Fruit fly (Drosophila melanogaster) whole organism, embryonic: ENCODE data around the gene CG17376.

Experiments
- Awh ChIP-seq: fragments of 200-800 bp; sonication (Bioruptor generic); IDR thresholded peaks from 2 replicates; pipeline ENCODE4, ENCODE4 v1.3.6; 2022; ENCODE audit warnings: missing biosample characterization, missing genetic modification characterization
- CG10147 ChIP-seq: fragments of 200-800 bp; sonication (Bioruptor generic); optimal IDR thresholded peaks from 2 replicates; lab custom pipeline; 2019; ENCODE audit warnings: missing biosample characterization, mild to moderate bottlenecking, missing genetic modification characterization, moderate library complexity
- CG10267 ChIP-seq: fragments of 200-800 bp; sonication (Bioruptor generic); optimal IDR thresholded peaks from 2 replicates; lab custom pipeline; 2018; ENCODE audit warnings: missing biosample characterization, mild to moderate bottlenecking, missing genetic modification characterization, moderate library complexity
- CG11723 ChIP-seq: fragments of 200-800 bp; sonication (Bioruptor generic); optimal IDR thresholded peaks from 2 replicates; lab custom pipeline; 2017; ENCODE audit warnings: missing biosample characterization, mild to moderate bottlenecking, missing genetic modification characterization
- CG12659 ChIP-seq: fragments of 200-800 bp; sonication (Bioruptor generic); optimal IDR thresholded peaks from 3 replicates; lab custom pipeline; 2017; ENCODE audit warnings: mild to moderate bottlenecking, missing biosample characterization, missing genetic modification reagents, missing genetic modification characterization
- CG13123 ChIP-seq: fragments of 200-800 bp; sonication (Bioruptor generic); optimal IDR thresholded peaks from 2 replicates; lab custom pipeline; 2016; ENCODE audit warnings: missing biosample characterization, missing genetic modification characterization
- CG13894 ChIP-seq: fragments of 200-800 bp; sonication (Bioruptor generic); optimal IDR thresholded peaks from 3 replicates; lab custom pipeline; 2018; ENCODE audit warnings: missing biosample characterization, mild to moderate bottlenecking, missing genetic modification characterization, moderate library complexity
- CG14710 ChIP-seq: fragments of 200-800 bp; sonication (Bioruptor generic); optimal IDR thresholded peaks from 3 replicates; lab custom pipeline; 2019; ENCODE audit warnings: missing biosample characterization, mild to moderate bottlenecking, missing genetic modification characterization, moderate library complexity
- CG15011 ChIP-seq: fragments of 200-800 bp; sonication (Bioruptor generic); optimal IDR thresholded peaks from 3 replicates; lab custom pipeline; 2018; ENCODE audit warnings: missing biosample characterization, mild to moderate bottlenecking, missing genetic modification characterization
- CG15269 ChIP-seq: fragments of 200-800 bp; sonication (Bioruptor generic); optimal IDR thresholded peaks from 2 replicates; lab custom pipeline; 2018; ENCODE audit warnings: missing biosample characterization, mild to moderate bottlenecking, missing genetic modification characterization, moderate library complexity
- CG1603 ChIP-seq: fragments of 200-800 bp; sonication (Bioruptor generic); optimal IDR thresholded peaks from 2 replicates; lab custom pipeline; 2019; ENCODE audit warnings: missing biosample characterization, mild to moderate bottlenecking, missing genetic modification characterization, moderate library complexity
- CG17328 ChIP-seq: fragments of 200-800 bp; sonication (Bioruptor generic); IDR thresholded peaks from 2 replicates; pipeline ENCODE4 v1.3.6; 2022; ENCODE audit warnings: missing biosample characterization, missing genetic modification characterization
- CG17802 ChIP-seq: fragments of 200-800 bp; sonication (Bioruptor generic); optimal IDR thresholded peaks from 2 replicates; lab custom pipeline; 2018; ENCODE audit warnings: missing biosample characterization, mild to moderate bottlenecking, missing genetic modification characterization, moderate library complexity
- CG1792 ChIP-seq: fragments of 200-800 bp; sonication (Bioruptor generic); optimal IDR thresholded peaks from 2 replicates; lab custom pipeline; 2016; ENCODE audit warnings: missing biosample characterization, missing genetic modification characterization
- CG3163 ChIP-seq: fragments of 200-800 bp; sonication (Bioruptor generic); optimal IDR thresholded peaks from 3 replicates; lab custom pipeline; 2016; ENCODE audit warnings: missing biosample characterization, missing genetic modification characterization
- CG3847 ChIP-seq: fragments of 200-800 bp; sonication (Bioruptor generic); IDR thresholded peaks from 2 replicates; pipeline ENCODE4 v1.3.6; 2022; ENCODE audit warnings: missing biosample characterization, missing genetic modification characterization
- CG43689 ChIP-seq: fragments of 200-800 bp; sonication (Bioruptor generic); IDR thresholded peaks from 2 replicates; pipeline ENCODE4 v1.3.6; 2022; ENCODE audit warnings: missing biosample characterization, missing genetic modification characterization
- CG6272 ChIP-seq: fragments of 200-800 bp; sonication (Bioruptor generic); IDR thresholded peaks from 2 replicates; pipeline ENCODE4 v1.3.6; 2022; ENCODE audit warnings: missing biosample characterization, missing genetic modification characterization
- CG6654 ChIP-seq: fragments of 200-800 bp; sonication (Bioruptor generic); optimal IDR thresholded peaks from 2 replicates; lab custom pipeline; 2017; ENCODE audit warnings: missing biosample characterization, mild to moderate bottlenecking, missing genetic modification characterization
- CG6854 ChIP-seq: fragments of 200-800 bp; sonication (Bioruptor generic); optimal IDR thresholded peaks from 3 replicates; lab custom pipeline; 2017; ENCODE audit warnings: missing biosample characterization, mild to moderate bottlenecking, missing genetic modification characterization
- CG7556 ChIP-seq: fragments of 200-800 bp; sonication (Bioruptor generic); optimal IDR thresholded peaks from 2 replicates; lab custom pipeline; 2017; ENCODE audit warnings: missing biosample characterization, mild to moderate bottlenecking, missing genetic modification characterization
- CG7839 ChIP-seq: fragments of 200-800 bp; sonication (Bioruptor generic); optimal IDR thresholded peaks from 3 replicates; lab custom pipeline; 2018; ENCODE audit warnings: missing biosample characterization, mild to moderate bottlenecking, missing genetic modification characterization, moderate library complexity
- Dll ChIP-seq: fragments of 200-800 bp; sonication (Bioruptor generic); IDR thresholded peaks from 4 replicates; pipeline ENCODE4 v1.3.6; 2022; ENCODE audit warnings: missing biosample characterization, missing genetic modification characterization; ENCODE audit not compliant: partially characterized antibody
- Gsc ChIP-seq: fragments of 200-800 bp; sonication (Bioruptor generic); IDR thresholded peaks from 2 replicates; pipeline ENCODE4 v1.3.6; 2022; ENCODE audit warnings: missing biosample characterization, missing genetic modification characterization
- MTF-1 ChIP-seq: fragments of 200-800 bp; sonication (Bioruptor generic); optimal IDR thresholded peaks from 2 replicates; lab custom pipeline; 2018; ENCODE audit warnings: missing biosample characterization, mild to moderate bottlenecking, missing genetic modification characterization, borderline replicate concordance
- Med ChIP-seq: fragments of 200-800 bp; sonication (Bioruptor generic); peaks from one replicate; lab custom pipeline; 2016; ENCODE audit warnings: missing biosample characterization, missing genetic modification characterization, mild to moderate bottlenecking, inconsistent platforms, moderate library complexity
- Optix ChIP-seq: fragments of 200-800 bp; sonication (Bioruptor generic); IDR thresholded peaks from 3 replicates; pipeline ENCODE4 v1.3.6; 2022; ENCODE audit warnings: missing biosample characterization, missing genetic modification characterization
- PHDP ChIP-seq: fragments of 200-800 bp; sonication (Bioruptor generic); optimal IDR thresholded peaks from 3 replicates; lab custom pipeline; 2018; ENCODE audit warnings: missing biosample characterization, mild to moderate bottlenecking, missing genetic modification characterization, moderate library complexity
- Pdp1 ChIP-seq, 2 experiments: fragments of 200-800 bp; sonication (Bioruptor generic); optimal IDR thresholded peaks; 3 replicates each; lab custom pipeline; 2016; ENCODE audit warnings: missing biosample characterization in 2 of 2, missing genetic modification characterization in 2 of 2, mild to moderate bottlenecking in 1 of 2, moderate library complexity in 1 of 2
- Rfx ChIP-seq: fragments of 200-800 bp; sonication (Bioruptor generic); IDR thresholded peaks from 2 replicates; pipeline ENCODE4 v1.3.6; 2022; ENCODE audit warnings: missing biosample characterization, missing genetic modification characterization
- Six4 ChIP-seq: fragments of 200-800 bp; sonication (Bioruptor generic); optimal IDR thresholded peaks from 2 replicates; lab custom pipeline; 2016; ENCODE audit warnings: missing biosample characterization, missing genetic modification characterization
- Sox102F ChIP-seq: fragments of 200-800 bp; sonication (Bioruptor generic); optimal IDR thresholded peaks from 2 replicates; lab custom pipeline; 2018; ENCODE audit warnings: missing biosample characterization, mild to moderate bottlenecking, missing genetic modification characterization, moderate library complexity
- Sry-δ ChIP-seq: fragments of 200-800 bp; sonication (Bioruptor generic); optimal IDR thresholded peaks from 2 replicates; lab custom pipeline; 2016; ENCODE audit warnings: missing biosample characterization, missing genetic modification characterization
- bbx ChIP-seq: fragments of 200-800 bp; sonication (Bioruptor generic); IDR thresholded peaks from 2 replicates; pipeline ENCODE4 v1.3.6; 2022; ENCODE audit warnings: missing biosample characterization, missing genetic modification characterization; ENCODE audit not compliant: partially characterized antibody
- btn ChIP-seq: fragments of 200-800 bp; sonication (Bioruptor generic); optimal IDR thresholded peaks from 2 replicates; lab custom pipeline; 2016; ENCODE audit warnings: missing biosample characterization, missing genetic modification characterization
- disco-r ChIP-seq: fragments of 200-800 bp; sonication (Bioruptor generic); optimal IDR thresholded peaks from 2 replicates; lab custom pipeline; 2016; ENCODE audit warnings: missing biosample characterization, missing genetic modification characterization
- dmrt11E ChIP-seq: fragments of 200-800 bp; sonication (Bioruptor generic); optimal IDR thresholded peaks from 3 replicates; lab custom pipeline; 2018; ENCODE audit warnings: missing biosample characterization, mild to moderate bottlenecking, missing genetic modification characterization, moderate library complexity
- dmrt99B ChIP-seq: fragments of 200-800 bp; sonication (Bioruptor generic); optimal IDR thresholded peaks from 2 replicates; lab custom pipeline; 2018; ENCODE audit warnings: missing biosample characterization, mild to moderate bottlenecking, missing genetic modification characterization, moderate library complexity
- fd64A ChIP-seq: fragments of 200-800 bp; sonication (Bioruptor generic); optimal IDR thresholded peaks from 3 replicates; lab custom pipeline; 2018; ENCODE audit warnings: missing biosample characterization, mild to moderate bottlenecking, missing genetic modification characterization
- ind ChIP-seq: fragments of 200-800 bp; sonication (Bioruptor generic); optimal IDR thresholded peaks from 3 replicates; lab custom pipeline; 2016; ENCODE audit warnings: missing biosample characterization, missing genetic modification characterization
- kay ChIP-seq: fragments of 200-800 bp; sonication (Bioruptor generic); optimal IDR thresholded peaks from 2 replicates; lab custom pipeline; 2016; ENCODE audit warnings: missing biosample characterization, missing genetic modification characterization
- lilli ChIP-seq: fragments of 200-800 bp; sonication (Bioruptor generic); optimal IDR thresholded peaks from 3 replicates; lab custom pipeline; 2016; ENCODE audit warnings: missing biosample characterization, missing genetic modification characterization
- lmd ChIP-seq: fragments of 200-800 bp; sonication (Bioruptor generic); IDR thresholded peaks from 2 replicates; pipeline ENCODE4 v1.3.6; 2022; ENCODE audit warnings: missing biosample characterization, missing genetic modification characterization
- oc ChIP-seq: fragments of 200-800 bp; sonication (Bioruptor generic); optimal IDR thresholded peaks from 2 replicates; lab custom pipeline; 2018; ENCODE audit warnings: missing biosample characterization, mild to moderate bottlenecking, missing genetic modification characterization, moderate library complexity
- onecut ChIP-seq: fragments of 200-800 bp; sonication (Bioruptor generic); IDR thresholded peaks from 2 replicates; pipeline ENCODE4 v1.3.6; 2022; ENCODE audit warnings: missing biosample characterization, missing genetic modification characterization
- pan ChIP-seq, 4 experiments: fragments of >200 bp in 3 of 4; fragments of 200-800 bp in 1 of 4; sonication (Bioruptor generic) in 1 of 4; optimal IDR thresholded peaks in 3 of 4; IDR thresholded peaks in 1 of 4; 2 replicates each; pipeline versions ENCODE4 v1.3.6 to Lab custom; 2017 to 2022; ENCODE audit warnings: missing biosample characterization in 2 of 4, missing genetic modification characterization in 2 of 4, mixed read lengths in 1 of 4
- pnt ChIP-seq: fragments of 200-800 bp; sonication (Bioruptor generic); optimal IDR thresholded peaks from 3 replicates; lab custom pipeline; 2016; ENCODE audit warnings: missing biosample characterization, missing genetic modification characterization
- sisA ChIP-seq: fragments of 200-800 bp; sonication (Bioruptor generic); IDR thresholded peaks from 2 replicates; pipeline ENCODE4 v1.3.6; 2022; ENCODE audit warnings: missing biosample characterization, missing genetic modification characterization
- tna ChIP-seq: fragments of 200-800 bp; sonication (Bioruptor generic); IDR thresholded peaks from 2 replicates; pipeline ENCODE4 v1.3.6; 2022; ENCODE audit warnings: missing biosample characterization, missing genetic modification characterization; ENCODE audit not compliant: partially characterized antibody

CG17376 gene

dm6 chr2L:6794956-6795522 is 5.7 kb downstream of the CG17376 start:
- TF ChIP-seq CG13894 (tag; lab: Kevin White, UChicago) (peak; percentile 88), onecut (GFP tag; lab: Robert Waterston, UW) (no peak; the same call in 1 of the 2 replicates), CG3163 (no peak), Pdp1 (GFP tag; optimal IDR thresholded peaks at IDR 0.05; lab: Kevin White, UChicago) (peak in 1 of 2 experiments; percentile 33), CG11723 (no peak), Med (GFP tag; lab: Kevin White, UChicago) (peak; percentile 80), lmd (peak; percentile 32; the same call in 1 of the 2 replicates), fd64A (GFP tag; lab: Kevin White, UChicago) (no peak), Rfx (GFP tag; lab: Robert Waterston, UW) (peak; percentile 30), Gsc (GFP tag; lab: Robert Waterston, UW) (no peak), ind (GFP tag; lab: Kevin White, UChicago) (peak; percentile 30), CG10267 (tag; lab: Kevin White, UChicago) (no peak), Sry-δ (GFP tag; lab: Kevin White, UChicago) (no peak), Sox102F (GFP tag; lab: Kevin White, UChicago) (peak; percentile 32), CG17328 (GFP tag; lab: Robert Waterston, UW) (peak; percentile 43; the same call in 1 of the 2 replicates), Dll (GFP tag; lab: Robert Waterston, UW) (no peak), CG10147 (GFP tag; lab: Kevin White, UChicago) (peak; percentile 45), CG43689 (GFP tag; lab: Robert Waterston, UW) (no peak), CG7839 (tag; lab: Kevin White, UChicago) (peak; percentile 32), CG13123 (GFP tag; lab: Kevin White, UChicago) (no peak), disco-r (GFP tag; lab: Kevin White, UChicago) (no peak), sisA (GFP tag; lab: Robert Waterston, UW) (0 out of 2 replicates have a peak, but pooled peaks have one; percentile 20), pan (optimal IDR thresholded peaks at IDR 0.05; lab: Kevin White, UChicago) (no peak), pan (GFP tag; optimal IDR thresholded peaks at IDR 0.05 in 1 of 2, IDR thresholded peaks at IDR 0.05 in 1 of 2) (peak in 1 of 2 experiments; percentile 30), CG6854 (GFP tag; lab: Kevin White, UChicago) (no peak), CG17802 (tag; lab: Kevin White, UChicago) (no peak), Six4 (GFP tag; lab: Kevin White, UChicago) (no peak), CG1603 (tag; lab: Kevin White, UChicago) (peak; percentile 27), CG6654 (GFP tag; lab: Kevin White, UChicago) (no peak), CG15011 (no peak), CG15269 (tag; lab: Kevin White, UChicago) (peak; percentile 16), Awh (GFP tag; lab: Robert Waterston, UW) (0 out of 2 replicates have a peak, but pooled peaks have one; percentile 17), CG1792 (no peak), kay (GFP tag; lab: Kevin White, UChicago) (no peak), dmrt11E (tag; lab: Kevin White, UChicago) (peak; percentile 31), tna (no peak), pnt (GFP tag; lab: Kevin White, UChicago) (no peak), lilli (GFP tag; lab: Kevin White, UChicago) (peak; percentile 13), CG14710 (tag; lab: Kevin White, UChicago) (no peak), btn (peak; percentile 27), oc (no peak), dmrt99B (peak; percentile 40), CG12659 (GFP tag; lab: Kevin White, UChicago) (peak; percentile 15), bbx (GFP tag; lab: Robert Waterston, UW) (no peak), Optix (GFP tag; lab: Robert Waterston, UW) (0 out of 3 replicates have a peak, but pooled peaks have one; percentile 27), MTF-1 (no peak), CG7556 (GFP tag; lab: Kevin White, UChicago) (peak; percentile 37), CG3847 (GFP tag; lab: Robert Waterston, UW) (no peak), CG6272 (GFP tag; lab: Robert Waterston, UW) (no peak), PHDP (tag; lab: Kevin White, UChicago) (no peak)
